Fruit fly (Drosophila melanogaster): Measurements from ENCODE around the gene BCL7-like.

dm6 chrX:9309959-9310658 lies 46.3 kb upstream of the BCL7-like start:
- no peak for TF ChIP-seq Gug (GFP tag; IDR thresholded peaks at IDR 0.05)
- TF ChIP-seq CG8632 (GFP tag; optimal IDR thresholded peaks at IDR 0.05) = no peak
- peak; percentile 5 for TF ChIP-seq lz (GFP tag; optimal IDR thresholded peaks at IDR 0.05)
- TF ChIP-seq cyc (GFP tag; optimal IDR thresholded peaks at IDR 0.05) = no peak
- TF ChIP-seq Hr39 (GFP tag; optimal IDR thresholded peaks at IDR 0.05) = no peak
- peak; percentile 15 for TF ChIP-seq topi (GFP tag; optimal IDR thresholded peaks at IDR 0.05)
